Worm (Caenorhabditis elegans): ENCODE data around the gene W02D7.11.

DNA sequence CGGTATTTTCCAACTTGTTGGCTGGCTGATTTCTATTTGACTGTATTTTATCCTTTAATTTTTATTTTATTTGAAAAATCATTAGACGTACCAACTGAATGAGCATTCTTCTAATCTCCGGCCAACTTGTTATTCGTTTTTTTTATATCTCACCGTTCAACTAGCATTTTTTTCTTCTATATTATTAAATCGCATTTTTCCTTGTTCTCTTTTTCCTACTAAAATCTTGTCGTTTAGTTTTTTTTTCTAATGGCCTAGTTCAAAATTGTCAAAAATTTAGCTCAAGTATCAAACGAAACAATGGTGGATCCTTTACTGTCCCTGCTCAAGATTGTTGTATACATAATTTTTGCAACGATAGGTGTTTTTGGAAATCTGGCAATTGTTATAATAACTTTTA lies 47.1 kb upstream of the W02D7.11 start, which contains the start of gene srsx-22:
- TF ChIP-seq tab-1 (GFP tag; IDR thresholded peaks at IDR 0.05) (no peak), ztf-23 (GFP tag; IDR thresholded peaks at IDR 0.05) (no peak), flt-1 (GFP tag; IDR thresholded peaks at IDR 0.05) (no peak)

All from whole organism, midembryonic.